Worm (Caenorhabditis elegans) whole organism, L1 larva: ENCODE results near the gene gpa-7.

Experiments used
- C34B4.2 ChIP-seq: sonication (generic microtip); optimal IDR thresholded peaks from 2 replicates; lab custom pipeline; 2017; ENCODE audit warnings: mild to moderate bottlenecking, missing genetic modification characterization, missing compliant biosample characterization
- F16B12.6 ChIP-seq: fragments of 150-350 bp; optimal IDR thresholded peaks from 2 replicates; lab custom pipeline; 2014; ENCODE audit warnings: missing biosample characterization, missing genetic modification characterization
- aly-2 ChIP-seq: fragments of 150-350 bp; optimal IDR thresholded peaks from 2 replicates; lab custom pipeline; 2014; ENCODE audit warnings: missing biosample characterization, missing genetic modification characterization
- ceh-82 ChIP-seq, 3 experiments: fragments of 150-350 bp in 1 of 3; sonication (generic microtip) in 2 of 3; optimal IDR thresholded peaks; 2 replicates each; lab custom pipeline; 2014 to 2017; ENCODE audit warnings: missing biosample characterization in 3 of 3, missing genetic modification characterization in 3 of 3
- ceh-90 ChIP-seq: sonication (generic microtip); optimal IDR thresholded peaks from 2 replicates; lab custom pipeline; 2016; ENCODE audit warnings: missing genetic modification characterization, missing compliant biosample characterization
- dsc-1 ChIP-seq: sonication (generic microtip); optimal IDR thresholded peaks from 2 replicates; lab custom pipeline; 2016; ENCODE audit warnings: mild to moderate bottlenecking, missing genetic modification characterization, missing compliant biosample characterization
- efl-1 ChIP-seq, 4 experiments: fragments of 150-350 bp; optimal IDR thresholded peaks in 3 of 4; peaks in 1 of 4; 1 replicate in 1 of 4; 2 replicates in 3 of 4; lab custom pipeline; 2014; ENCODE audit warnings: missing biosample characterization in 2 of 4, missing genetic modification characterization in 2 of 4, missing genetic modification reagents in 2 of 4
- egl-27 ChIP-seq, 2 experiments: fragments of 150-350 bp in 1 of 2; sonication (generic microtip); optimal IDR thresholded peaks; 3 replicates each; lab custom pipeline; 2017 to 2018; ENCODE audit warnings: missing biosample characterization in 2 of 2, missing genetic modification characterization in 2 of 2, missing genetic modification reagents in 2 of 2
- elt-2 ChIP-seq: sonication (generic microtip); optimal IDR thresholded peaks from 2 replicates; lab custom pipeline; 2016; ENCODE audit warnings: missing genetic modification characterization, mild to moderate bottlenecking, inconsistent platforms, missing compliant biosample characterization, missing genetic modification reagents
- fkh-10 ChIP-seq: sonication (generic microtip); optimal IDR thresholded peaks from 2 replicates; lab custom pipeline; 2017; ENCODE audit warnings: missing biosample characterization, missing genetic modification reagents, missing genetic modification characterization
- fkh-4 ChIP-seq: sonication (generic microtip); optimal IDR thresholded peaks from 2 replicates; lab custom pipeline; 2016; ENCODE audit warnings: missing compliant biosample characterization, missing genetic modification characterization, borderline replicate concordance
- hlh-17 ChIP-seq: fragments of 200-800 bp; sonication (Bioruptor generic); optimal IDR thresholded peaks from 2 replicates; lab custom pipeline; 2018; ENCODE audit warnings: missing genetic modification characterization, mild to moderate bottlenecking, missing compliant biosample characterization, moderate library complexity, borderline replicate concordance
- hlh-4 ChIP-seq: sonication (generic microtip); optimal IDR thresholded peaks from 2 replicates; lab custom pipeline; 2016; ENCODE audit warnings: mild to moderate bottlenecking, missing genetic modification characterization, missing compliant biosample characterization
- hpl-2 ChIP-seq: fragments of 150-350 bp; optimal IDR thresholded peaks from 2 replicates; lab custom pipeline; 2014; ENCODE audit warnings: missing biosample characterization, missing genetic modification reagents, missing genetic modification characterization
- irx-1 ChIP-seq: sonication (generic microtip); optimal IDR thresholded peaks from 2 replicates; lab custom pipeline; 2016; ENCODE audit warnings: missing genetic modification characterization, missing compliant biosample characterization
- lin-14 ChIP-seq: fragments of 200-800 bp; sonication (Bioruptor generic); optimal IDR thresholded peaks from 2 replicates; lab custom pipeline; 2018; ENCODE audit warnings: mild to moderate bottlenecking, missing genetic modification characterization, moderate library complexity, missing compliant biosample characterization
- lin-35 ChIP-seq, 2 experiments: fragments of 150-350 bp; optimal IDR thresholded peaks; 2 replicates each; lab custom pipeline; 2014; ENCODE audit warnings: missing biosample characterization in 2 of 2, missing genetic modification characterization in 2 of 2, missing genetic modification reagents in 2 of 2
- mdl-1 ChIP-seq, 2 experiments: fragments of 150-350 bp; optimal IDR thresholded peaks; 2 replicates each; lab custom pipeline; 2014 to 2017; ENCODE audit warnings: missing biosample characterization in 2 of 2, missing genetic modification characterization in 2 of 2, inconsistent platforms in 1 of 2
- nhr-12 ChIP-seq: sonication (generic microtip); optimal IDR thresholded peaks from 2 replicates; lab custom pipeline; 2017; ENCODE audit warnings: missing biosample characterization, missing genetic modification characterization
- nhr-19 ChIP-seq: fragments of 200-800 bp; sonication (Bioruptor generic); conservative IDR thresholded peaks from 2 replicates; pipeline ENCODE4 v1.3.6; 2022; ENCODE audit warnings: missing genetic modification characterization, missing compliant biosample characterization
- nhr-20 ChIP-seq: sonication (generic microtip); optimal IDR thresholded peaks from 2 replicates; lab custom pipeline; 2016; ENCODE audit warnings: mild to moderate bottlenecking, missing genetic modification characterization, missing compliant biosample characterization
- nhr-71 ChIP-seq: sonication (generic microtip); optimal IDR thresholded peaks from 2 replicates; lab custom pipeline; 2016; ENCODE audit warnings: mild to moderate bottlenecking, missing genetic modification characterization, moderate library complexity, missing compliant biosample characterization
- nhr-90 ChIP-seq: sonication (generic microtip); optimal IDR thresholded peaks from 2 replicates; lab custom pipeline; 2016; ENCODE audit warnings: mild to moderate bottlenecking, missing genetic modification characterization, missing compliant biosample characterization; ENCODE audit not compliant: poor library complexity
- pax-3 ChIP-seq: fragments of 200-800 bp; sonication (Bioruptor generic); optimal IDR thresholded peaks from 2 replicates; lab custom pipeline; 2018; ENCODE audit warnings: mild to moderate bottlenecking, missing genetic modification characterization, moderate library complexity, missing compliant biosample characterization
- rnt-1 ChIP-seq: sonication (generic microtip); optimal IDR thresholded peaks from 2 replicates; lab custom pipeline; 2016; ENCODE audit warnings: mild to moderate bottlenecking, missing genetic modification characterization, moderate library complexity, missing compliant biosample characterization
- skn-1 ChIP-seq: fragments of 150-350 bp; optimal IDR thresholded peaks from 2 replicates; lab custom pipeline; 2014; ENCODE audit warnings: missing biosample characterization, missing genetic modification characterization
- snu-23 ChIP-seq: sonication (generic microtip); optimal IDR thresholded peaks from 2 replicates; lab custom pipeline; 2016; ENCODE audit warnings: missing genetic modification characterization, missing compliant biosample characterization
- swsn-7 ChIP-seq: sonication (generic microtip); optimal IDR thresholded peaks from 2 replicates; lab custom pipeline; 2016; ENCODE audit warnings: missing genetic modification characterization, missing compliant biosample characterization
- tbx-2 ChIP-seq: sonication (generic microtip); optimal IDR thresholded peaks from 2 replicates; lab custom pipeline; 2016; ENCODE audit warnings: missing genetic modification characterization, missing compliant biosample characterization
- unc-62 ChIP-seq: fragments of 150-350 bp; optimal IDR thresholded peaks from 2 replicates; lab custom pipeline; 2014; ENCODE audit warnings: missing biosample characterization, missing genetic modification reagents, missing genetic modification characterization
- unc-86 ChIP-seq: sonication (generic microtip); optimal IDR thresholded peaks from 2 replicates; lab custom pipeline; 2016; ENCODE audit warnings: missing genetic modification characterization, missing compliant biosample characterization
- vab-15 ChIP-seq: sonication (generic microtip); optimal IDR thresholded peaks from 2 replicates; lab custom pipeline; 2017; ENCODE audit warnings: missing genotype, mild to moderate bottlenecking, missing genetic modification characterization, missing compliant biosample characterization
- xbp-1 ChIP-seq: sonication (generic microtip); optimal IDR thresholded peaks from 2 replicates; lab custom pipeline; 2016; ENCODE audit warnings: missing genetic modification characterization, missing compliant biosample characterization
- ztf-11 ChIP-seq, 2 experiments: sonication (generic microtip); optimal IDR thresholded peaks; 2 replicates each; lab custom pipeline; 2016 to 2017; ENCODE audit warnings: missing genetic modification characterization in 2 of 2, missing biosample characterization in 1 of 2, missing compliant biosample characterization in 1 of 2
- ztf-4 ChIP-seq: fragments of 150-350 bp; optimal IDR thresholded peaks from 2 replicates; lab custom pipeline; 2014; ENCODE audit warnings: missing biosample characterization, missing genetic modification characterization

The gpa-7 gene

ce11 chrIV:10380626-10381025, 23.2 kb upstream of the gpa-7 start (continued):
- TF ChIP-seq nhr-90 (peak; percentile 47), pax-3 (tag; lab: Kevin White, UChicago) (peak; percentile 51), rnt-1 (tag; lab: Kevin White, UChicago) (peak; percentile 68), ztf-11 (tag; optimal IDR thresholded peaks at IDR 0.05; lab: Kevin White, UChicago) (peak in 1 of 2 experiments; percentile 40), snu-23 (GFP tag; lab: Kevin White, UChicago) (peak; percentile 61), nhr-12 (tag; lab: Kevin White, UChicago) (no peak), F16B12.6 (tag; lab: Kevin White, UChicago) (no peak), irx-1 (no peak), ceh-82 (tag; optimal IDR thresholded peaks at IDR 0.05; lab: Kevin White, UChicago) (peak in 1 of 3 experiments; percentile 34), skn-1 (tag; lab: Kevin White, UChicago) (no peak), fkh-10 (GFP tag; lab: Kevin White, UChicago) (peak; percentile 8), fkh-4 (no peak), lin-14 (peak; percentile 85), ztf-4 (peak; percentile 36), hlh-4 (tag; lab: Kevin White, UChicago) (no peak), C34B4.2 (no peak), nhr-71 (peak; percentile 74), dsc-1 (peak; percentile 11), nhr-20 (tag; lab: Kevin White, UChicago) (peak; percentile 60), swsn-7 (tag; lab: Kevin White, UChicago) (peak; percentile 34), xbp-1 (peak; percentile 12)
- TF ChIP-seq, all 84 proteins: peak for 30

- TF ChIP-seq skn-1 (tag; lab: Kevin White, UChicago) (no peak), efl-1 (optimal IDR thresholded peaks at IDR 0.05; lab: Kevin White, UChicago) (no peak), efl-1 (GFP tag; optimal IDR thresholded peaks at IDR 0.05 in 1 of 2; lab: Kevin White, UChicago) (peak in 1 of 2 experiments; percentile 81), ceh-90 (tag; lab: Kevin White, UChicago) (peak; percentile 14), unc-62 (GFP tag; lab: Kevin White, UChicago) (no peak), aly-2 (tag; lab: Kevin White, UChicago) (peak; percentile 5)
Observed at ce11 chrIV:10381035-10381434, 22.8 kb upstream of the gpa-7 start.

ce11 chrIV:10382894-10383293, 20.9 kb upstream of the gpa-7 start:
- TF ChIP-seq vab-15 (no peak), nhr-19 (GFP tag; lab: Robert Waterston, UW) (no peak), nhr-90 (no peak), mdl-1 (tag; optimal IDR thresholded peaks at IDR 0.05; lab: Kevin White, UChicago) (no peak), hlh-4 (tag; lab: Kevin White, UChicago) (no peak), tbx-2 (tag; lab: Kevin White, UChicago) (no peak), lin-14 (no peak), hpl-2 (GFP tag; lab: Kevin White, UChicago) (no peak), hlh-17 (GFP tag; lab: Kevin White, UChicago) (no peak), dsc-1 (no peak)

ce11 chrIV:10387113-10387512, 16.7 kb upstream of the gpa-7 start, which contains the start of gene nfu-1:
Gene nfu-1 (plus strand): TSS chrIV:10387413.
- TF ChIP-seq nhr-19 (GFP tag; lab: Robert Waterston, UW) (no peak), fkh-4 (no peak), aly-2 (tag; lab: Kevin White, UChicago) (peak; percentile 27), egl-27 (tag; optimal IDR thresholded peaks at IDR 0.05; lab: Kevin White, UChicago) (no peak)

ce11 chrIV:10388263-10388662, 15.5 kb upstream of the gpa-7 start, which contains the start of gene R10H10.3:
Gene R10H10.3 (plus strand): TSS chrIV:10388505.
- no peak for TF ChIP-seq unc-86 (tag; lab: Kevin White, UChicago)
- TF ChIP-seq lin-14 = no peak
- TF ChIP-seq egl-27 (tag; optimal IDR thresholded peaks at IDR 0.05; lab: Kevin White, UChicago) = no peak
- no peak for TF ChIP-seq lin-35 (GFP tag; optimal IDR thresholded peaks at IDR 0.05; lab: Kevin White, UChicago)
- peak; percentile 43 for TF ChIP-seq elt-2 (tag; lab: Kevin White, UChicago)
